Fruit fly (Drosophila melanogaster): ENCODE measurements around the gene eIF3i.
A peak's percentile ranks its signal among the peaks of the same experiment; 100 is the strongest.

eIF3i gene

dm6 chr2L:4953086-4953570, 14.4 kb downstream of the eIF3i start, which contains the start of gene Jon25Bii:
Gene Jon25Bii (minus strand): TSS chr2L:4953136.
- no peak for TF ChIP-seq Gug (GFP tag; IDR thresholded peaks at IDR 0.05)
- TF ChIP-seq CG1621 (tag; optimal IDR thresholded peaks at IDR 0.05): no peak
- no peak for TF ChIP-seq CG15336 (GFP tag; IDR thresholded peaks at IDR 0.05)
- no peak for TF ChIP-seq CG8319 (GFP tag; optimal IDR thresholded peaks at IDR 0.05)
- TF ChIP-seq Lpt (GFP tag; optimal IDR thresholded peaks at IDR 0.05): no peak
- no peak for TF ChIP-seq CG6163 (GFP tag; IDR thresholded peaks at IDR 0.05)
- TF ChIP-seq CG9139 (GFP tag; optimal IDR thresholded peaks at IDR 0.05): no peak

DNA sequence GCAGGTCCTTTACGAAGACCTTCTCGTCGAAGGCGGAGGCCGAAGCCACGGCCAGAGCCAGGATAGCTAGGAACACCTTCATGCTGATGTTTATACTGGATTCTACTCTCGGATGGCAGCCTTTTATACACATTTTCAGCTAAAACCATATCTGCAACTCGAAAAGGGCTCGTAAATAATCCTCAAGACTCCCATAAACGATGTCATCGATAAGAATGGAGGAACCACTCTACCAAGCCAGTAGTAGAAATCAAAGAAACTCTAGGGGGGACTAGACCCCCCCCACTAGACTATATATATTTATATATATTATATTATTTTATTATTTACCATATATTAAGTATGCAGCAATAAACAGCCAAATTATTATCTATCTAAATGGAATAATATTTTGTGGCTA, 16.9 kb downstream of the eIF3i start, which contains the start of gene Jon25Biii:
Gene Jon25Biii, minus strand, starts transcription at position 101 of the 400 bp plus-strand sequence.
- TF ChIP-seq achi (GFP tag; optimal IDR thresholded peaks at IDR 0.05) (no peak), CG10669 (GFP tag; optimal IDR thresholded peaks at IDR 0.05) (no peak), CG6808 (GFP tag; optimal IDR thresholded peaks at IDR 0.05) (no peak), fd85E (GFP tag; optimal IDR thresholded peaks at IDR 0.05) (no peak), CG6854 (GFP tag; optimal IDR thresholded peaks at IDR 0.05) (no peak), CG11902 (GFP tag; optimal IDR thresholded peaks at IDR 0.05) (no peak), cyc (GFP tag; optimal IDR thresholded peaks at IDR 0.05) (no peak), fkh (GFP tag; optimal IDR thresholded peaks at IDR 0.05) (no peak), eg (GFP tag; IDR thresholded peaks at IDR 0.05) (no peak), CG10631 (GFP tag; optimal IDR thresholded peaks at IDR 0.05) (no peak), net (GFP tag; optimal IDR thresholded peaks at IDR 0.05) (no peak), CG1621 (tag; optimal IDR thresholded peaks at IDR 0.05) (no peak), CG8119 (GFP tag; IDR thresholded peaks at IDR 0.05) (no peak), Ets21C (GFP tag; optimal IDR thresholded peaks at IDR 0.05) (no peak), spab (GFP tag; optimal IDR thresholded peaks at IDR 0.05) (no peak), lz (GFP tag; optimal IDR thresholded peaks at IDR 0.05) (no peak), CG11762 (GFP tag; optimal IDR thresholded peaks at IDR 0.05; ENCODE audit: insufficient read depth) (no peak), CG8632 (GFP tag; optimal IDR thresholded peaks at IDR 0.05) (no peak)

DNA sequence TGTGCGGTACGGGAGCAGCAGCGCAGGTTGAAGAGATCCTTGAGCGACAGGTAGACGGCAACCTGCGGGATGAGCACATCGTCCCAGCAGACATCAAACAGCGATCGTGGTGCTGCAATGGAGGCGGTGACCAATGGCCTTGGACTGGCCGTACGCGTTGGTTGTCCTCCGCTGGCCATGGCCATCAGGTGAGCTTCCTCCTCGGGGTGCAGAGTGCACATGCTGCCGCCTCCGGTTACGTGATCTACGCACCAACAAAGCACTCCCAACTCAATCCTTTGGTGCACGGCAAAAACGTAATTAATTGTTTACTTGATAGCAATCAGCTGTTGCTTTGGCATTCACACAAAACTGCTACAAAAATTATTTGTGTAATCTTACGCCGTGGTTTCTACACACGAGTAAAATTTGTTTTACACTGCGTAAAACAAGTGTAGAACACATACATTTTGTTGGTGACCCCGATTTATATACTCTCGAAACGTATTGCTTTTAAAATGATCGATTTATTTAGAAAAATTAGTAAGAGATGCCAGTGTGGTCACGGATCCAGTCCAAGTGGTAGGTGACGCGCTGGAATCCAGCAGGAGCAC, 18.0 kb downstream of the eIF3i start, which contains the start of gene jet:
Gene jet, minus strand, starts transcription at position 332 of the 593 bp plus-strand sequence.
- TF ChIP-seq CG4318 (GFP tag; optimal IDR thresholded peaks at IDR 0.05) (no peak), CG6808 (GFP tag; optimal IDR thresholded peaks at IDR 0.05) (no peak), CG6276 (GFP tag; optimal IDR thresholded peaks at IDR 0.05) (no peak), CG15336 (GFP tag; IDR thresholded peaks at IDR 0.05) (no peak), CG31627 (GFP tag; optimal IDR thresholded peaks at IDR 0.05) (no peak), CG9139 (GFP tag; optimal IDR thresholded peaks at IDR 0.05) (no peak), CG11762 (GFP tag; optimal IDR thresholded peaks at IDR 0.05; ENCODE audit: insufficient read depth) (no peak), Eip75B (GFP tag; optimal IDR thresholded peaks at IDR 0.05) (no peak), CG11902 (GFP tag; optimal IDR thresholded peaks at IDR 0.05) (no peak), CG6792 (GFP tag; optimal IDR thresholded peaks at IDR 0.05) (no peak), Ets21C (GFP tag; optimal IDR thresholded peaks at IDR 0.05) (no peak), fkh (GFP tag; optimal IDR thresholded peaks at IDR 0.05) (peak; percentile 63), CG8319 (GFP tag; optimal IDR thresholded peaks at IDR 0.05) (peak; percentile 91), topi (GFP tag; optimal IDR thresholded peaks at IDR 0.05) (no peak)

DNA sequence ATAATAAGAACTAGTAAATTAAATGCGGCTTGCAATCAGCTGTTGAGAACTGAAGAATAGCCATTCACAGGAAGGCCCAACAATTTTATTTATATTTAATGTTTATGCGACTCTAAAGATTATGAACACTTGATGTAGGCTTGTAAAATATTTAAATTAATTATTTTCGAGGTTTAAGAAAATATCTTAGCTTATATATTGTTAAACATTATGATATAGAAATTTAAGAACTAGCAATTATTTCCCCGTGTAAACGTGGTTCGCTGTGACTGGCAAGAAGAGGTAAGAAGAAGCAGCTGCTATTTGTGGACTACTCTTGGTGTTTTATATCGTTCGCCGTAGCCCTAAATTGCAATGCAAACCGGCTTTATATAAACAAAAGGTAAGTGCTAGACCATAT, 22.3 kb downstream of the eIF3i start, which contains the start of the genes mRpL24 and betaggt-I:
Gene mRpL24, minus strand, starts transcription at position 62 of the 400 bp plus-strand sequence.
Gene betaggt-I, plus strand, starts transcription at position 280 of the 400 bp plus-strand sequence.
- TF ChIP-seq net (GFP tag; optimal IDR thresholded peaks at IDR 0.05): peak; percentile 96
- TF ChIP-seq esn (GFP tag; optimal IDR thresholded peaks at IDR 0.05): peak; percentile 98
- TF ChIP-seq CG16779 (tag; optimal IDR thresholded peaks at IDR 0.05): peak; percentile 90
- TF ChIP-seq Smox (GFP tag; optimal IDR thresholded peaks at IDR 0.05): peak; percentile 95
- TF ChIP-seq CG9139 (GFP tag; optimal IDR thresholded peaks at IDR 0.05): peak; percentile 93
- TF ChIP-seq CG8632 (GFP tag; optimal IDR thresholded peaks at IDR 0.05): peak; percentile 96
- peak; percentile 96 for TF ChIP-seq Sox15 (GFP tag; optimal IDR thresholded peaks at IDR 0.05)
- TF ChIP-seq dsx (GFP tag; optimal IDR thresholded peaks at IDR 0.05; ENCODE audit: poor library complexity, severe bottlenecking): peak; percentile 97
- peak; percentile 99 for TF ChIP-seq Eip78C (GFP tag)
- TF ChIP-seq lz (GFP tag; optimal IDR thresholded peaks at IDR 0.05): peak; percentile 97
- peak; percentile 96 for TF ChIP-seq svp (GFP tag)
- peak; percentile 89 for TF ChIP-seq CG11762 (GFP tag; optimal IDR thresholded peaks at IDR 0.05; ENCODE audit: insufficient read depth)
- TF ChIP-seq salr (GFP tag; optimal IDR thresholded peaks at IDR 0.05): peak in 1 of 2 experiments; percentile 94
- TF ChIP-seq CG6808 (GFP tag; optimal IDR thresholded peaks at IDR 0.05): peak; percentile 90
- TF ChIP-seq CG11294 (GFP tag; IDR thresholded peaks at IDR 0.05): peak; percentile 96
- peak; percentile 87 for TF ChIP-seq Blimp-1 (GFP tag; optimal IDR thresholded peaks at IDR 0.05)
- peak; percentile 90 for TF ChIP-seq Hr39 (GFP tag; optimal IDR thresholded peaks at IDR 0.05)
- TF ChIP-seq CG10631 (GFP tag; optimal IDR thresholded peaks at IDR 0.05): peak; percentile 98
- TF ChIP-seq Sox102F (GFP tag; optimal IDR thresholded peaks at IDR 0.05): peak; percentile 92
- TF ChIP-seq fd85E (GFP tag; optimal IDR thresholded peaks at IDR 0.05): peak; percentile 28
- TF ChIP-seq Lpt (GFP tag; optimal IDR thresholded peaks at IDR 0.05): peak; percentile 94
- TF ChIP-seq CG6792 (GFP tag; optimal IDR thresholded peaks at IDR 0.05): peak; percentile 96
- TF ChIP-seq CG1621 (tag; optimal IDR thresholded peaks at IDR 0.05): peak; percentile 91
- TF ChIP-seq CG3919 (GFP tag; optimal IDR thresholded peaks at IDR 0.05): peak; percentile 97
